Fruit fly (Drosophila melanogaster) whole organism, embryonic: Measurements from ENCODE around the gene CG6083.

Source experiments
- Bgb ChIP-seq: fragments of 200-800 bp; sonication (Bioruptor generic); IDR thresholded peaks from 2 replicates; pipeline ENCODE4 v1.3.6; 2022; ENCODE audit warnings: missing biosample characterization, missing genetic modification characterization; ENCODE audit not compliant: partially characterized antibody
- CG15479 ChIP-seq: fragments of 200-800 bp; sonication (Bioruptor generic); optimal IDR thresholded peaks from 3 replicates; lab custom pipeline; 2019; ENCODE audit warnings: missing biosample characterization, mild to moderate bottlenecking, missing genetic modification characterization, moderate library complexity
- CG18619 ChIP-seq: fragments of 200-800 bp; sonication (Bioruptor generic); optimal IDR thresholded peaks from 3 replicates; lab custom pipeline; 2017; ENCODE audit warnings: missing biosample characterization, mild to moderate bottlenecking, missing genetic modification characterization
- Dref ChIP-seq: fragments of 200-800 bp; sonication (Bioruptor generic); IDR thresholded peaks from 2 replicates; pipeline ENCODE4 v1.3.6; 2022; ENCODE audit warnings: missing biosample characterization, missing genetic modification characterization
- pfk ChIP-seq: fragments of 200-800 bp; sonication (Bioruptor generic); optimal IDR thresholded peaks from 2 replicates; lab custom pipeline; 2018; ENCODE audit warnings: missing biosample characterization, mild to moderate bottlenecking, missing genetic modification characterization, moderate library complexity

dm6 chr3L:11634551-11634950, 8.6 kb upstream of the CG6083 start:
- no peak for TF ChIP-seq pfk (GFP tag; lab: Kevin White, UChicago)
- no peak for TF ChIP-seq CG18619 (GFP tag; lab: Kevin White, UChicago)
- no peak for TF ChIP-seq CG15479 (GFP tag; lab: Kevin White, UChicago)
- no peak for TF ChIP-seq Bgb
- TF ChIP-seq Dref = no peak
